Fruit fly (Drosophila melanogaster) whole organism, prepupa: ENCODE data around the gene CG9316.

ENCODE experiments used
- Blimp-1 ChIP-seq: fragments of 200-800 bp; sonication (Bioruptor generic); optimal IDR thresholded peaks from 3 replicates; lab custom pipeline; 2017; ENCODE audit warnings: missing biosample characterization, missing genetic modification characterization, mild to moderate bottlenecking, moderate library complexity, missing genetic modification reagents
- CG11902 ChIP-seq: fragments of 200-800 bp; sonication (Bioruptor generic); optimal IDR thresholded peaks from 3 replicates; lab custom pipeline; 2016; ENCODE audit warnings: missing biosample characterization, missing genetic modification characterization
- CG15336 ChIP-seq: fragments of 200-800 bp; sonication (Bioruptor generic); IDR thresholded peaks from 2 replicates; pipeline ENCODE4 v1.3.6; 2022; ENCODE audit warnings: missing biosample characterization, missing genetic modification characterization
- CG31627 ChIP-seq: fragments of 200-800 bp; sonication (Bioruptor generic); optimal IDR thresholded peaks from 3 replicates; lab custom pipeline; 2016; ENCODE audit warnings: missing biosample characterization, missing genetic modification characterization
- CG32006 ChIP-seq: fragments of 200-800 bp; sonication (Bioruptor generic); optimal IDR thresholded peaks from 3 replicates; lab custom pipeline; 2017; ENCODE audit warnings: missing biosample characterization, mild to moderate bottlenecking, missing genetic modification characterization
- CG6276 ChIP-seq: fragments of 200-800 bp; sonication (Bioruptor generic); optimal IDR thresholded peaks from 2 replicates; lab custom pipeline; 2017; ENCODE audit warnings: missing biosample characterization, mild to moderate bottlenecking, missing genetic modification characterization
- CG6808 ChIP-seq: fragments of 200-800 bp; sonication (Bioruptor generic); optimal IDR thresholded peaks from 3 replicates; lab custom pipeline; 2017; ENCODE audit warnings: missing biosample characterization, missing genetic modification characterization, mild to moderate bottlenecking, moderate library complexity, missing genetic modification reagents
- CG6854 ChIP-seq: fragments of 200-800 bp; sonication (Bioruptor generic); optimal IDR thresholded peaks from 2 replicates; lab custom pipeline; 2017; ENCODE audit warnings: missing biosample characterization, mild to moderate bottlenecking, missing genetic modification characterization
- CG8319 ChIP-seq: fragments of 200-800 bp; sonication (Bioruptor generic); optimal IDR thresholded peaks from 3 replicates; lab custom pipeline; 2016; ENCODE audit warnings: missing biosample characterization, missing genetic modification characterization
- Eip75B ChIP-seq: fragments of 200-800 bp; sonication (Bioruptor generic); optimal IDR thresholded peaks from 3 replicates; lab custom pipeline; 2016; ENCODE audit warnings: missing biosample characterization, missing genetic modification characterization
- Ets96B ChIP-seq: fragments of 200-800 bp; optimal IDR thresholded peaks from 2 replicates; lab custom pipeline; 2019; ENCODE audit warnings: missing biosample characterization, mild to moderate bottlenecking, missing genetic modification characterization, moderate library complexity
- Hr38 ChIP-seq: sonication (Bioruptor generic); optimal IDR thresholded peaks from 2 replicates; lab custom pipeline; 2016; ENCODE audit warnings: missing biosample characterization, missing genetic modification characterization
- Hr39 ChIP-seq: fragments of 200-800 bp; sonication (Bioruptor generic); optimal IDR thresholded peaks from 2 replicates; lab custom pipeline; 2016; ENCODE audit warnings: missing biosample characterization, missing genetic modification characterization
- Hr4 ChIP-seq: fragments of 200-800 bp; sonication (Bioruptor generic); optimal IDR thresholded peaks from 3 replicates; lab custom pipeline; 2016; ENCODE audit warnings: missing biosample characterization, missing genetic modification characterization
- Lpt ChIP-seq: fragments of 200-800 bp; sonication (Bioruptor generic); optimal IDR thresholded peaks from 3 replicates; lab custom pipeline; 2016; ENCODE audit warnings: missing biosample characterization, missing genetic modification characterization
- Smox ChIP-seq: fragments of 200-800 bp; sonication (Bioruptor generic); optimal IDR thresholded peaks from 3 replicates; lab custom pipeline; 2016; ENCODE audit warnings: missing biosample characterization, missing genetic modification characterization
- Sox14 ChIP-seq: fragments of 200-800 bp; sonication (Bioruptor generic); optimal IDR thresholded peaks from 3 replicates; lab custom pipeline; 2016; ENCODE audit warnings: missing biosample characterization, missing genetic modification characterization
- acj6 ChIP-seq: fragments of 200-800 bp; sonication (Bioruptor generic); optimal IDR thresholded peaks from 3 replicates; lab custom pipeline; 2016; ENCODE audit warnings: missing biosample characterization, missing genetic modification characterization
- cyc ChIP-seq: fragments of 200-800 bp; sonication (Bioruptor generic); optimal IDR thresholded peaks from 3 replicates; lab custom pipeline; 2016; ENCODE audit warnings: missing biosample characterization, missing genetic modification characterization
- dsx ChIP-seq: fragments of 200-800 bp; optimal IDR thresholded peaks from 3 replicates; lab custom pipeline; 2019; ENCODE audit warnings: missing biosample characterization, mild to moderate bottlenecking, missing genetic modification characterization, moderate library complexity; ENCODE audit not compliant: poor library complexity, severe bottlenecking
- eg ChIP-seq: fragments of 200-800 bp; sonication (Bioruptor generic); IDR thresholded peaks from 3 replicates; pipeline ENCODE4 v1.3.6; 2022; ENCODE audit warnings: missing biosample characterization, missing genetic modification characterization
- esn ChIP-seq: fragments of 200-800 bp; sonication (Bioruptor generic); optimal IDR thresholded peaks from 2 replicates; lab custom pipeline; 2016; ENCODE audit warnings: missing biosample characterization, mild to moderate bottlenecking, missing genetic modification characterization, moderate library complexity
- fkh ChIP-seq: fragments of 200-800 bp; sonication (Bioruptor generic); optimal IDR thresholded peaks from 3 replicates; lab custom pipeline; 2017; ENCODE audit warnings: missing biosample characterization, mild to moderate bottlenecking, missing genetic modification characterization, moderate library complexity
- lz ChIP-seq: fragments of 200-800 bp; sonication (Bioruptor generic); optimal IDR thresholded peaks from 3 replicates; lab custom pipeline; 2016; ENCODE audit warnings: missing biosample characterization, missing genetic modification characterization
- net ChIP-seq: fragments of 200-800 bp; sonication (Bioruptor generic); optimal IDR thresholded peaks from 3 replicates; lab custom pipeline; 2016; ENCODE audit warnings: missing biosample characterization, missing genetic modification characterization
- salr ChIP-seq, 2 experiments: fragments of 200-800 bp; sonication (Bioruptor generic); optimal IDR thresholded peaks; 3 replicates each; lab custom pipeline; 2016 to 2018; ENCODE audit warnings: missing biosample characterization in 2 of 2, missing genetic modification characterization in 2 of 2, mild to moderate bottlenecking in 1 of 2
- spab ChIP-seq: fragments of 200-800 bp; sonication (Bioruptor generic); optimal IDR thresholded peaks from 2 replicates; lab custom pipeline; 2017; ENCODE audit warnings: missing biosample characterization, mild to moderate bottlenecking, missing genetic modification characterization, missing genetic modification reagents
- ss ChIP-seq, 2 experiments: fragments of 200-800 bp; sonication (Bioruptor generic); optimal IDR thresholded peaks; 2 replicates in 1 of 2; 3 replicates in 1 of 2; lab custom pipeline; 2017 to 2018; ENCODE audit warnings: mild to moderate bottlenecking in 2 of 2, missing biosample characterization in 2 of 2, missing genetic modification characterization in 2 of 2, moderate library complexity in 1 of 2
- svp ChIP-seq: fragments of 200-800 bp; sonication (Bioruptor generic); peaks from one replicate; lab custom pipeline; 2016; ENCODE audit warnings: missing biosample characterization, missing genetic modification characterization
- topi ChIP-seq: fragments of 200-800 bp; sonication (Bioruptor generic); optimal IDR thresholded peaks from 3 replicates; lab custom pipeline; 2016; ENCODE audit warnings: missing biosample characterization, missing genetic modification characterization
- vri ChIP-seq: fragments of 200-800 bp; sonication (Bioruptor generic); optimal IDR thresholded peaks from 3 replicates; lab custom pipeline; 2016; ENCODE audit warnings: missing biosample characterization, mild to moderate bottlenecking, missing genetic modification characterization

The CG9316 gene

DNA sequence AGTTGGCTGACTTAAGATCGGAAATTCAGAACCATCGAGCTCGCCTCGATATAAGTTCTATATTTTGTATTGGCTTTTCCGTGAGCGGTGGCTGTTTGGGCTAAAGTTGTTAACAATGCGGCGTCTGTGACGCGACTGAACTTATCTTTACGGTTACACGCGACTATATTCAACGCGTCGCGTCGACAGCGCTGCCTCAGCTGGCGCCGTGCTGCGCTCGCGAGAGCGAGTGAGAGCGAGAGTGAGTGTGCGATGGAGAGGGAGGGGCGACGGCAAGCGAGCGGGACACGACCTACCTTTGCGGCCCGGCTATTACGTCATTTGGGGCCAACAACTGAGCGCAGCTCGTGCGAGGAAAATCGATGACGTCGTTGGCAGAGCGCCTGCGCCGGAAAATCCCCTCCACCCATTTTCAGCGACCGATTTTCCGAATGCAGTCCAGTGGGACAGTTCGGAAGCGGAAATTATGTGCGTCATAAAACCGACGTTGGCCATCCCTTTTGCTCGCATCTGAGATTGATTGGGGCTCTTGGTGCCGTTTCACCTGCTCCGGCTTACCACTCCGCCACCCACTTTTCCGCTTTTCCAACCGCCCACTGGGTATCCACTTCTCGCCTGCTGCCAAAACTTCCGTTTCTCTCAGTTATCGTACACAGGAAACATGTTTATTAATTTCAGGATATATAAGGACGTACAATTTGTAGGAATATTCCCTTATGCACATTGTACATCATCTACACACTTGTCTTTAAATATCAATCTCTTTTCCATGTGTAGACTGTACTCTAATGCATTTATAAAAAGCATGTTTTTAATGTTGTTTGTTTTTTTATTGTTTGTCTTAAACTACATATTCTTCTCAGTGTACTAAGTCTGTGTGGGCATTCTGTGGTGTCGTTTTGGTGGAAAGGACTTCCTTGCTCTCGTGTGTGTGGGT is 11.6 kb downstream of the CG9316 start, which contains the start of gene Hr38 (continued):
- TF ChIP-seq Eip75B (GFP tag; lab: Kevin White, UChicago) (no peak), Hr38 (no peak), salr (GFP tag; optimal IDR thresholded peaks at IDR 0.05; lab: Kevin White, UChicago) (no peak), CG31627 (GFP tag; lab: Kevin White, UChicago) (no peak), CG6808 (GFP tag; lab: Kevin White, UChicago) (no peak), Lpt (GFP tag; lab: Kevin White, UChicago) (no peak), CG32006 (peak; percentile 42), CG6854 (GFP tag; lab: Kevin White, UChicago) (no peak), Hr4 (GFP tag; lab: Kevin White, UChicago) (peak; percentile 62), svp (GFP tag; lab: Kevin White, UChicago) (peak; percentile 81), esn (GFP tag; lab: Kevin White, UChicago) (no peak), Ets96B (tag; lab: Kevin White, UChicago) (peak; percentile 3), Sox14 (no peak), ss (GFP tag; optimal IDR thresholded peaks at IDR 0.05; lab: Kevin White, UChicago) (peak; percentile 8 to 15), Hr39 (GFP tag; lab: Kevin White, UChicago) (no peak), topi (no peak), acj6 (GFP tag; lab: Kevin White, UChicago) (no peak), CG11902 (GFP tag; lab: Kevin White, UChicago) (no peak), CG8319 (GFP tag; lab: Kevin White, UChicago) (no peak)

DNA sequence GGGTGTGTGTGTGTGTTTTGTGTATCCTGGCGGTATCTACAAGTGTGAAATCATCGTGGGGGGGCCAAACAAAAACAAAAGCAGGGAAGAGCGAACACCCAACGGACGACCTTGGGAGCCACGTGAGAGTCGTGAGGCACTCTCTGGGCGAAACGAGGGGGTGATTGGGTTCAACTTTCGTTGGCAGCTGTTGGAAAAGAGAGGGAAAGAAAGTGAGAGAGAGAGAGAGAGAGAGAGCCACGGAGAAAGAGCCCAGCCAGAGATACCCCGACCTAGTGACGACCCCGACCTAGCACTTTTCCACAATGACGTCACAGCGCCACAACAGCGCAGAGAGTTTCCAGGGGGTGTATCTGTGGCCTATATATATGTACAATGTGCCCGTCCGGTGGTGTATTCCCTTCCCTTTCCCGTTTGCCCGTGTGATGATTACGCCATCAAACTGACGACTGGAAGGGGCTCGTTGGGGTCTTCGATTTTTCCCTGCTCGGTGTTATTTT is 20.4 kb downstream of the CG9316 start:
- TF ChIP-seq Blimp-1 (GFP tag; lab: Kevin White, UChicago) (no peak), lz (GFP tag; lab: Kevin White, UChicago) (no peak), CG6854 (GFP tag; lab: Kevin White, UChicago) (no peak), topi (no peak), cyc (GFP tag; lab: Kevin White, UChicago) (no peak), fkh (GFP tag; lab: Kevin White, UChicago) (no peak), Hr38 (no peak), vri (GFP tag; lab: Kevin White, UChicago) (no peak), acj6 (GFP tag; lab: Kevin White, UChicago) (no peak), CG15336 (GFP tag; lab: Robert Waterston, UW) (no peak), Smox (GFP tag; lab: Kevin White, UChicago) (no peak), Ets96B (tag; lab: Kevin White, UChicago) (no peak), eg (GFP tag; lab: Robert Waterston, UW) (no peak), spab (GFP tag; lab: Kevin White, UChicago) (no peak), dsx (GFP tag; lab: Kevin White, UChicago) (no peak), Hr4 (GFP tag; lab: Kevin White, UChicago) (no peak), CG6276 (GFP tag; lab: Kevin White, UChicago) (no peak), net (GFP tag; lab: Kevin White, UChicago) (no peak)

DNA sequence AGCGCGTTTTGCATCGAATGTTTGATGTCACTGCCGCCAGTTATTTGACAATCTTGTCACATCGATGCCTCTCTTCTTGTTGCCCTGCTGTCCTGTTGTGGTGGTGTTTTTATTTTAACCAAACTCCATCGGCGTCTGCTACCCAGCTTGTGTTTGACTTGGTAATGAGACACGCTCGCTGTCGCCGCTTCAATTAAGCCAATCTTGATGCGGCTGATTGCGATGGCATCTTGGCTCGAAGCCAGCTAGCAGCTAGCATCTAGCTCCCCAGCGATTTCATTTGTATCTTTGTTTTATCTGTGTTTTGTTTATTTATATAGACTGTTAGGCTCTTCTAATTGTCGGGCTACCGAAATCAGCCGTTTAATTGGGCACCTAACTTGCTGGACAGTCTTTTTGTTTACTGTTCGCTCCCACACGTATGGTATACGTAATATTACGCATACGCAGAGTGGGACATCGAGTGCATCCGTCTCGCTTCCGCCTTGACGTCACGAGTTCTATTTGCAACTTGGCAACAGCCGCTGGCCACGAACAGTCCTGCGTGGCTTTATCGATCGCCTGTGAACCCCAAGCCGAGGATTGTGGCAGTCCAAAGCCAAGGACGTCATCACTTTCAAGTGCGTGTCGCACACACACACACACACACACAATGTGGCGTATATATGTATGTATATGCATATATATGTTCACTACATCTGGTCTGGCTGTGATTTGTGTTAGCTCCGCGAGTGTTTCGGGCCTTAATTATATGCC is 21.7 kb downstream of the CG9316 start:
- peak in 1 of 2 experiments; percentile 19 for TF ChIP-seq ss (GFP tag; optimal IDR thresholded peaks at IDR 0.05; lab: Kevin White, UChicago)
- no peak for TF ChIP-seq Eip75B (GFP tag; lab: Kevin White, UChicago)
- TF ChIP-seq, all 60 proteins: peak for 1
